Worm (Caenorhabditis elegans) whole organism, late embryonic: ENCODE measurements around the gene srv-30.

Experiments used
- ceh-19 ChIP-seq: fragments of 200-800 bp; sonication (Bioruptor generic); optimal IDR thresholded peaks from 2 replicates; lab custom pipeline; 2018; ENCODE audit warnings: mild to moderate bottlenecking, missing genetic modification characterization, missing compliant biosample characterization
- elt-2 ChIP-seq: sonication (generic microtip); optimal IDR thresholded peaks from 2 replicates; lab custom pipeline; 2016; ENCODE audit warnings: missing genetic modification reagents, missing genetic modification characterization, missing compliant biosample characterization
- ets-4 ChIP-seq: sonication (generic microtip); optimal IDR thresholded peaks from 2 replicates; lab custom pipeline; 2016; ENCODE audit warnings: missing genetic modification characterization, missing compliant biosample characterization
- fkh-10 ChIP-seq: fragments of 150-350 bp; optimal IDR thresholded peaks from 2 replicates; lab custom pipeline; 2014; ENCODE audit warnings: missing biosample characterization, missing genetic modification reagents, missing genetic modification characterization
- hlh-8 ChIP-seq: sonication (generic microtip); optimal IDR thresholded peaks from 2 replicates; lab custom pipeline; 2016; ENCODE audit warnings: missing genotype, missing genetic modification characterization, missing compliant biosample characterization
- nhr-11 ChIP-seq: fragments of 150-350 bp; optimal IDR thresholded peaks from 2 replicates; lab custom pipeline; 2014; ENCODE audit warnings: missing biosample characterization, missing genetic modification characterization
- pqm-1 ChIP-seq: sonication (generic microtip); optimal IDR thresholded peaks from 2 replicates; lab custom pipeline; 2016; ENCODE audit warnings: missing genetic modification characterization, missing compliant biosample characterization

ce11 chrIV:6254635-6255034 is 14.6 kb downstream of the srv-30 start, which contains the start of gene T13A10.64:
- TF ChIP-seq pqm-1 (no peak), elt-2 (tag; lab: Kevin White, UChicago) (no peak), hlh-8 (tag; lab: Kevin White, UChicago) (no peak), nhr-11 (tag; lab: Kevin White, UChicago) (no peak), ceh-19 (no peak), ets-4 (tag; lab: Kevin White, UChicago) (no peak), fkh-10 (GFP tag; lab: Kevin White, UChicago) (no peak)
